Fruit fly (Drosophila melanogaster) whole organism, embryonic: ENCODE data around the gene Iris.

ENCODE experiments used
- Abd-B ChIP-seq: fragments of 200-800 bp; sonication (Bioruptor generic); optimal IDR thresholded peaks from 2 replicates; lab custom pipeline; 2018; ENCODE audit warnings: missing biosample characterization, mild to moderate bottlenecking, missing genetic modification characterization, moderate library complexity
- B-H1 ChIP-seq: fragments of 200-800 bp; sonication (Bioruptor generic); IDR thresholded peaks from 3 replicates; pipeline ENCODE4 v1.3.6; 2022; ENCODE audit warnings: missing biosample characterization, missing genetic modification characterization
- CG10267 ChIP-seq: fragments of 200-800 bp; sonication (Bioruptor generic); optimal IDR thresholded peaks from 2 replicates; lab custom pipeline; 2018; ENCODE audit warnings: missing biosample characterization, mild to moderate bottlenecking, missing genetic modification characterization, moderate library complexity
- CG10431 ChIP-seq: fragments of 200-800 bp; sonication (Bioruptor generic); optimal IDR thresholded peaks from 3 replicates; lab custom pipeline; 2018; ENCODE audit warnings: missing biosample characterization, mild to moderate bottlenecking, missing genetic modification characterization
- CG11247 ChIP-seq: fragments of 200-800 bp; sonication (Bioruptor generic); IDR thresholded peaks from 2 replicates; pipeline ENCODE4 v1.3.6; 2022; ENCODE audit warnings: missing biosample characterization, missing genetic modification characterization
- CG12236 ChIP-seq: fragments of 200-800 bp; sonication (Bioruptor generic); optimal IDR thresholded peaks from 2 replicates; lab custom pipeline; 2016; ENCODE audit warnings: missing biosample characterization, missing genetic modification characterization
- CG13894 ChIP-seq: fragments of 200-800 bp; sonication (Bioruptor generic); optimal IDR thresholded peaks from 3 replicates; lab custom pipeline; 2018; ENCODE audit warnings: missing biosample characterization, mild to moderate bottlenecking, missing genetic modification characterization, moderate library complexity
- CG15479 ChIP-seq: fragments of 200-800 bp; sonication (Bioruptor generic); optimal IDR thresholded peaks from 3 replicates; lab custom pipeline; 2019; ENCODE audit warnings: missing biosample characterization, mild to moderate bottlenecking, missing genetic modification characterization, moderate library complexity
- CG15514 ChIP-seq: fragments of 200-800 bp; sonication (Bioruptor generic); optimal IDR thresholded peaks from 3 replicates; lab custom pipeline; 2017; ENCODE audit warnings: missing biosample characterization, missing genetic modification characterization, mild to moderate bottlenecking, moderate library complexity, missing genetic modification reagents
- CG16815 ChIP-seq: fragments of 200-800 bp; sonication (Bioruptor generic); optimal IDR thresholded peaks from 3 replicates; lab custom pipeline; 2017; ENCODE audit warnings: missing biosample characterization, mild to moderate bottlenecking, missing genetic modification characterization
- CG18764 ChIP-seq: fragments of 200-800 bp; sonication (Bioruptor generic); optimal IDR thresholded peaks from 3 replicates; lab custom pipeline; 2016; ENCODE audit warnings: missing biosample characterization, missing genetic modification characterization
- CG2129 ChIP-seq: fragments of 200-800 bp; sonication (Bioruptor generic); IDR thresholded peaks from 2 replicates; pipeline ENCODE4 v1.3.6; 2022; ENCODE audit warnings: missing biosample characterization, missing genetic modification characterization; ENCODE audit not compliant: partially characterized antibody
- CG2199 ChIP-seq: fragments of 200-800 bp; sonication (Bioruptor generic); IDR thresholded peaks from 3 replicates; pipeline ENCODE4 v1.3.6; 2022; ENCODE audit warnings: missing biosample characterization, missing genetic modification characterization
- CG31365 ChIP-seq: fragments of 200-800 bp; sonication (Bioruptor generic); optimal IDR thresholded peaks from 2 replicates; lab custom pipeline; 2018; ENCODE audit warnings: missing biosample characterization, mild to moderate bottlenecking, missing genetic modification characterization
- CG34376 ChIP-seq: fragments of 200-800 bp; sonication (Bioruptor generic); optimal IDR thresholded peaks from 2 replicates; lab custom pipeline; 2018; ENCODE audit warnings: missing biosample characterization, mild to moderate bottlenecking, missing genetic modification characterization
- CG6272 ChIP-seq: fragments of 200-800 bp; sonication (Bioruptor generic); IDR thresholded peaks from 2 replicates; pipeline ENCODE4 v1.3.6; 2022; ENCODE audit warnings: missing biosample characterization, missing genetic modification characterization
- CG7839 ChIP-seq: fragments of 200-800 bp; sonication (Bioruptor generic); optimal IDR thresholded peaks from 3 replicates; lab custom pipeline; 2018; ENCODE audit warnings: missing biosample characterization, mild to moderate bottlenecking, missing genetic modification characterization, moderate library complexity
- CG8388 ChIP-seq: fragments of 200-800 bp; sonication (Bioruptor generic); optimal IDR thresholded peaks from 2 replicates; lab custom pipeline; 2019; ENCODE audit warnings: missing biosample characterization, mild to moderate bottlenecking, missing genetic modification characterization, moderate library complexity
- CG9817 ChIP-seq: fragments of 200-800 bp; sonication (Bioruptor generic); optimal IDR thresholded peaks from 2 replicates; lab custom pipeline; 2018; ENCODE audit warnings: missing biosample characterization, mild to moderate bottlenecking, missing genetic modification characterization, moderate library complexity
- Camta ChIP-seq: fragments of 200-800 bp; sonication (Bioruptor generic); optimal IDR thresholded peaks from 2 replicates; lab custom pipeline; 2016; ENCODE audit warnings: missing biosample characterization, missing genetic modification characterization
- Dad ChIP-seq: fragments of 200-800 bp; sonication (Bioruptor generic); optimal IDR thresholded peaks from 3 replicates; lab custom pipeline; 2016; ENCODE audit warnings: missing biosample characterization, missing genetic modification characterization
- Dll ChIP-seq: fragments of 200-800 bp; sonication (Bioruptor generic); IDR thresholded peaks from 4 replicates; pipeline ENCODE4 v1.3.6; 2022; ENCODE audit warnings: missing biosample characterization, missing genetic modification characterization; ENCODE audit not compliant: partially characterized antibody
- Gug ChIP-seq: fragments of 200-800 bp; sonication (Bioruptor generic); IDR thresholded peaks from 4 replicates; pipeline ENCODE4 v1.3.6; 2022; ENCODE audit warnings: missing biosample characterization, missing genetic modification characterization
- H2.0 ChIP-seq: fragments of 200-800 bp; sonication (Bioruptor generic); IDR thresholded peaks from 2 replicates; pipeline ENCODE4 v1.3.6; 2022; ENCODE audit warnings: missing biosample characterization, missing genetic modification characterization
- HHEX ChIP-seq: fragments of 200-800 bp; sonication (Bioruptor generic); optimal IDR thresholded peaks from 3 replicates; lab custom pipeline; 2017; ENCODE audit warnings: missing biosample characterization, mild to moderate bottlenecking, missing genetic modification characterization, missing genetic modification reagents
- HLH4C ChIP-seq: fragments of 200-800 bp; sonication (Bioruptor generic); IDR thresholded peaks from 3 replicates; pipeline ENCODE4 v1.3.6; 2022; ENCODE audit warnings: missing biosample characterization, missing genetic modification characterization; ENCODE audit not compliant: partially characterized antibody
- HmgD ChIP-seq: fragments of 200-800 bp; sonication (Bioruptor generic); optimal IDR thresholded peaks from 3 replicates; lab custom pipeline; 2016; ENCODE audit warnings: missing biosample characterization, missing genetic modification characterization
- Lpt ChIP-seq: fragments of >200 bp; optimal IDR thresholded peaks from 2 replicates; lab custom pipeline; 2018; ENCODE audit warnings: missing biosample characterization, missing genetic modification characterization
- MTF-1 ChIP-seq: fragments of 200-800 bp; sonication (Bioruptor generic); optimal IDR thresholded peaks from 2 replicates; lab custom pipeline; 2018; ENCODE audit warnings: missing biosample characterization, mild to moderate bottlenecking, missing genetic modification characterization, borderline replicate concordance
- Nf-YB ChIP-seq: fragments of 200-800 bp; sonication (Bioruptor generic); optimal IDR thresholded peaks from 3 replicates; lab custom pipeline; 2019; ENCODE audit warnings: missing biosample characterization, mild to moderate bottlenecking, missing genetic modification characterization, moderate library complexity
- Six4 ChIP-seq: fragments of 200-800 bp; sonication (Bioruptor generic); optimal IDR thresholded peaks from 2 replicates; lab custom pipeline; 2016; ENCODE audit warnings: missing biosample characterization, missing genetic modification characterization
- Ssrp ChIP-seq: fragments of 200-800 bp; sonication (Bioruptor generic); optimal IDR thresholded peaks from 2 replicates; lab custom pipeline; 2018; ENCODE audit warnings: missing biosample characterization, mild to moderate bottlenecking, missing genetic modification characterization, moderate library complexity
- az2 ChIP-seq: fragments of 200-800 bp; sonication (Bioruptor generic); optimal IDR thresholded peaks from 3 replicates; lab custom pipeline; 2016; ENCODE audit warnings: missing biosample characterization, missing genetic modification characterization
- bab2 ChIP-seq: fragments of 200-800 bp; sonication (Bioruptor generic); optimal IDR thresholded peaks from 2 replicates; lab custom pipeline; 2016; ENCODE audit warnings: missing biosample characterization, missing genetic modification characterization
- br ChIP-seq: fragments of >200 bp; optimal IDR thresholded peaks from 2 replicates; lab custom pipeline; 2017
- chinmo ChIP-seq: fragments of 200-800 bp; sonication (Bioruptor generic); IDR thresholded peaks from 4 replicates; pipeline ENCODE4 v1.3.6; 2022; ENCODE audit warnings: missing biosample characterization, missing genetic modification characterization; ENCODE audit not compliant: partially characterized antibody
- dm ChIP-seq: fragments of 200-800 bp; sonication (Bioruptor generic); optimal IDR thresholded peaks from 3 replicates; lab custom pipeline; 2016; ENCODE audit warnings: missing biosample characterization, missing genetic modification characterization
- eyg ChIP-seq: fragments of 200-800 bp; sonication (Bioruptor generic); optimal IDR thresholded peaks from 3 replicates; lab custom pipeline; 2016; ENCODE audit warnings: missing biosample characterization, missing genetic modification characterization
- gt ChIP-seq: fragments of 200-800 bp; sonication (Bioruptor generic); IDR thresholded peaks from 2 replicates; pipeline ENCODE4 v1.3.6; 2022; ENCODE audit warnings: missing biosample characterization, missing genetic modification characterization
- pho ChIP-seq: fragments of 200-800 bp; sonication (Bioruptor generic); optimal IDR thresholded peaks from 2 replicates; lab custom pipeline; 2016; ENCODE audit warnings: missing biosample characterization, missing genetic modification characterization
- prd ChIP-seq, 3 experiments: fragments of >200 bp in 2 of 3; fragments of 200-800 bp in 1 of 3; sonication (Bioruptor generic) in 1 of 3; optimal IDR thresholded peaks in 2 of 3; IDR thresholded peaks in 1 of 3; 2 replicates in 2 of 3; 3 replicates in 1 of 3; pipeline versions ENCODE4 v1.3.6 to Lab custom; 2017 to 2022; ENCODE audit warnings: missing biosample characterization in 1 of 3, missing genetic modification characterization in 1 of 3
- ranshi ChIP-seq: fragments of 200-800 bp; sonication (Bioruptor generic); IDR thresholded peaks from 2 replicates; pipeline ENCODE4 v1.3.6; 2022; ENCODE audit warnings: missing biosample characterization, missing genetic modification characterization
- sc ChIP-seq, 3 experiments: fragments of >200 bp in 2 of 3; fragments of 200-800 bp in 1 of 3; sonication (Bioruptor generic) in 1 of 3; optimal IDR thresholded peaks; 2 replicates in 2 of 3; 3 replicates in 1 of 3; lab custom pipeline; 2017; ENCODE audit warnings: mild to moderate bottlenecking in 1 of 3, missing biosample characterization in 1 of 3, missing genetic modification characterization in 1 of 3, missing genetic modification reagents in 1 of 3
- schlank ChIP-seq: fragments of 200-800 bp; sonication (Bioruptor generic); optimal IDR thresholded peaks from 2 replicates; lab custom pipeline; 2018; ENCODE audit warnings: missing biosample characterization, mild to moderate bottlenecking, missing genetic modification characterization
- scrt ChIP-seq: fragments of 200-800 bp; sonication (Bioruptor generic); optimal IDR thresholded peaks from 2 replicates; lab custom pipeline; 2018; ENCODE audit warnings: missing biosample characterization, mild to moderate bottlenecking, missing genetic modification characterization, moderate library complexity
- sd ChIP-seq: fragments of 200-800 bp; sonication (Bioruptor generic); optimal IDR thresholded peaks from 3 replicates; lab custom pipeline; 2018; ENCODE audit warnings: missing biosample characterization, mild to moderate bottlenecking, missing genetic modification characterization, moderate library complexity
- sens-2 ChIP-seq: fragments of 200-800 bp; sonication (Bioruptor generic); IDR thresholded peaks from 2 replicates; pipeline ENCODE4 v1.3.6; 2022; ENCODE audit warnings: missing biosample characterization, missing genetic modification characterization
- slou ChIP-seq: fragments of 200-800 bp; sonication (Bioruptor generic); optimal IDR thresholded peaks from 3 replicates; lab custom pipeline; 2016; ENCODE audit warnings: missing biosample characterization, missing genetic modification characterization
- vvl ChIP-seq: fragments of 200-800 bp; sonication (Bioruptor generic); IDR thresholded peaks from 2 replicates; pipeline ENCODE4 v1.3.6; 2022; ENCODE audit warnings: missing biosample characterization, missing genetic modification characterization
- wdn ChIP-seq: fragments of 200-800 bp; sonication (Bioruptor generic); IDR thresholded peaks from 2 replicates; pipeline ENCODE4 v1.3.6; 2022; ENCODE audit warnings: missing biosample characterization, missing genetic modification characterization
- zfh2 ChIP-seq: fragments of 200-800 bp; sonication (Bioruptor generic); optimal IDR thresholded peaks from 2 replicates; lab custom pipeline; 2016; ENCODE audit warnings: missing biosample characterization, missing genetic modification characterization

Gene Iris

DNA sequence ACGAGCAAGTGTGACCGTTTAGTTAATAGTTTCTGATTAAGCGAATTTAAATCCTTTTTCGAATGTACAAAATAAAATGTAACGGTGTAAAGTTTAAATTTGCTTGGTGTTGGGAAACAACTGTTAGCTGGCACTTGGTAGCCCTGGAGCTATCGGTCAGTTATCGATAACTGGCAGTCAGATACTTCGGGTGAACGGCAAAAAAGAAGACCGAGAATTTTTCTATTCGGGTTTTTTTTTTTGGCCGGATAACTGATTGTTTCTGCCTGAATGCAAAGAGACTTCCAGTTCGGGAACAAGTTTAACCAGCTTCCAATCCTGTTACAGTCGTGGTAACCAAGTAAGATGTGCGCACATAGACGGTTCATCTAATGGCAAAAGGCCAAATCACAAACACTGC is 43.6 kb upstream of the Iris start, which contains the start of gene CG4896 (continued):
- no peak for TF ChIP-seq eyg
- no peak for TF ChIP-seq CG9817 (tag; lab: Kevin White, UChicago)
- peak; percentile 61; the same call in 3 of the 4 replicates for TF ChIP-seq Dll (GFP tag; lab: Robert Waterston, UW)
- no peak for TF ChIP-seq Six4 (GFP tag; lab: Kevin White, UChicago)
- TF ChIP-seq sd (tag; lab: Kevin White, UChicago): no peak
- no peak for TF ChIP-seq MTF-1
- TF ChIP-seq CG15514 (GFP tag; lab: Kevin White, UChicago): peak; percentile 61
- TF ChIP-seq az2: no peak
- no peak for TF ChIP-seq CG2199 (GFP tag; lab: Robert Waterston, UW)
- TF ChIP-seq schlank (tag; lab: Kevin White, UChicago): no peak
- no peak for TF ChIP-seq CG8388
- TF ChIP-seq H2.0: no peak
- no peak for TF ChIP-seq CG11247 (GFP tag; lab: Robert Waterston, UW)
- no peak for TF ChIP-seq CG16815 (GFP tag; lab: Kevin White, UChicago)
- TF ChIP-seq zfh2: peak; percentile 36
- peak; percentile 66 for TF ChIP-seq HLH4C (GFP tag; lab: Robert Waterston, UW)
- no peak for TF ChIP-seq ranshi
- no peak for TF ChIP-seq Dad (GFP tag; lab: Kevin White, UChicago)
- no peak for TF ChIP-seq sc (optimal IDR thresholded peaks at IDR 0.05; lab: Kevin White, UChicago)
- TF ChIP-seq sc (GFP tag; optimal IDR thresholded peaks at IDR 0.05; lab: Kevin White, UChicago): no peak
- no peak for TF ChIP-seq Gug
- no peak for TF ChIP-seq CG2129 (GFP tag; lab: Robert Waterston, UW)
- no peak for TF ChIP-seq CG13894 (tag; lab: Kevin White, UChicago)
- TF ChIP-seq B-H1 (GFP tag; lab: Robert Waterston, UW): no peak
- no peak for TF ChIP-seq Camta (GFP tag; lab: Kevin White, UChicago)
- no peak for TF ChIP-seq sens-2 (GFP tag; lab: Robert Waterston, UW)
- no peak for TF ChIP-seq CG10431 (GFP tag; lab: Kevin White, UChicago)
- TF ChIP-seq CG7839: no peak
- no peak for TF ChIP-seq dm (GFP tag; lab: Kevin White, UChicago)
- TF ChIP-seq CG6272 (GFP tag; lab: Robert Waterston, UW): no peak
- no peak for TF ChIP-seq gt
- TF ChIP-seq CG10267 (tag; lab: Kevin White, UChicago): peak; percentile 93
- TF ChIP-seq bab2 (GFP tag; lab: Kevin White, UChicago): no peak
- TF ChIP-seq slou (GFP tag; lab: Kevin White, UChicago): no peak
- TF ChIP-seq CG12236 (GFP tag; lab: Kevin White, UChicago): no peak
- TF ChIP-seq chinmo (GFP tag; lab: Robert Waterston, UW): peak; percentile 77; the same call in 1 of the 4 replicates
- TF ChIP-seq CG15479 (GFP tag; lab: Kevin White, UChicago): no peak
- no peak for TF ChIP-seq HmgD (GFP tag; lab: Kevin White, UChicago)
- TF ChIP-seq vvl (GFP tag; lab: Robert Waterston, UW): peak; percentile 63
- TF ChIP-seq Abd-B (GFP tag; lab: Kevin White, UChicago): no peak
- TF ChIP-seq br: no peak
- peak; percentile 7 for TF ChIP-seq CG34376 (GFP tag; lab: Kevin White, UChicago)
- TF ChIP-seq HHEX (GFP tag; lab: Kevin White, UChicago): no peak
- no peak for TF ChIP-seq Lpt (GFP tag; lab: Kevin White, UChicago)
- no peak for TF ChIP-seq Ssrp (tag; lab: Kevin White, UChicago)
- no peak for TF ChIP-seq scrt (GFP tag; lab: Kevin White, UChicago)
- TF ChIP-seq wdn (GFP tag; lab: Robert Waterston, UW): no peak
- peak; percentile 18 for TF ChIP-seq pho
- no peak for TF ChIP-seq CG18764 (GFP tag; lab: Kevin White, UChicago)
- no peak for TF ChIP-seq Nf-YB (GFP tag; lab: Kevin White, UChicago)
- no peak for TF ChIP-seq CG31365 (tag; lab: Kevin White, UChicago)
- TF ChIP-seq prd (optimal IDR thresholded peaks at IDR 0.05; lab: Kevin White, UChicago): no peak
- no peak for TF ChIP-seq prd (GFP tag; IDR thresholded peaks at IDR 0.05; lab: Robert Waterston, UW)
